Worm (Caenorhabditis elegans) whole organism, L4 larva: ENCODE data around the gene tbx-9.

Source experiments
- D1046.2 ChIP-seq: fragments of 200-800 bp; sonication (Bioruptor generic); IDR thresholded peaks from 2 replicates; pipeline ENCODE4 v1.3.6; 2022; ENCODE audit warnings: missing genetic modification characterization, missing compliant biosample characterization
- F37D6.2 ChIP-seq: sonication (generic microtip); optimal IDR thresholded peaks from 2 replicates; lab custom pipeline; 2016; ENCODE audit warnings: mild to moderate bottlenecking, missing genetic modification characterization, missing compliant biosample characterization
- F49E8.2 ChIP-seq: sonication (generic microtip); optimal IDR thresholded peaks from 2 replicates; lab custom pipeline; 2016; ENCODE audit warnings: missing compliant biosample characterization, mild to moderate bottlenecking, missing genetic modification characterization, borderline replicate concordance
- T26A8.4 ChIP-seq: fragments of 200-800 bp; sonication (Bioruptor generic); IDR thresholded peaks from 2 replicates; pipeline ENCODE4 v1.3.6; 2022; ENCODE audit warnings: missing genetic modification characterization, missing compliant biosample characterization
- ZK546.5 ChIP-seq, 2 experiments: sonication (generic microtip); optimal IDR thresholded peaks; 2 replicates each; lab custom pipeline; 2017; ENCODE audit warnings: missing biosample characterization in 2 of 2, missing genetic modification characterization in 2 of 2
- aha-1 ChIP-seq: fragments of 150-350 bp; peaks from one replicate; lab custom pipeline; 2014; ENCODE audit warnings: missing biosample characterization, missing genetic modification characterization
- aly-2 ChIP-seq: sonication (generic microtip); optimal IDR thresholded peaks from 2 replicates; lab custom pipeline; 2018; ENCODE audit warnings: missing biosample characterization, missing genetic modification characterization
- attf-4 ChIP-seq: sonication (generic microtip); optimal IDR thresholded peaks from 3 replicates; lab custom pipeline; 2017; ENCODE audit warnings: missing biosample characterization, missing genetic modification characterization
- ceh-20 ChIP-seq: fragments of 200-800 bp; sonication (Bioruptor generic); IDR thresholded peaks from 2 replicates; pipeline ENCODE4 v1.3.6; 2022; ENCODE audit warnings: missing genetic modification reagents, missing genetic modification characterization, missing compliant biosample characterization
- ceh-28 ChIP-seq: fragments of 150-350 bp; optimal IDR thresholded peaks from 2 replicates; lab custom pipeline; 2014; ENCODE audit warnings: missing biosample characterization, missing genetic modification reagents, missing genetic modification characterization
- ceh-62 ChIP-seq: sonication (generic microtip); optimal IDR thresholded peaks from 2 replicates; lab custom pipeline; 2017; ENCODE audit warnings: missing biosample characterization, missing genetic modification characterization
- ctbp-1 ChIP-seq: fragments of 200-800 bp; sonication (Bioruptor generic); IDR thresholded peaks from 2 replicates; pipeline ENCODE4 v1.3.6; 2022; ENCODE audit warnings: missing genetic modification reagents, missing genetic modification characterization, missing compliant biosample characterization
- dpl-1 ChIP-seq: fragments of 150-350 bp; optimal IDR thresholded peaks from 2 replicates; lab custom pipeline; 2014; ENCODE audit warnings: missing biosample characterization, missing genetic modification reagents, missing genetic modification characterization
- egl-43 ChIP-seq: fragments of 200-800 bp; sonication (Bioruptor generic); IDR thresholded peaks from 2 replicates; pipeline ENCODE4 v1.3.6; 2022; ENCODE audit warnings: missing genetic modification reagents, missing genetic modification characterization, missing compliant biosample characterization
- fos-1 ChIP-seq: fragments of 150-350 bp; optimal IDR thresholded peaks from 2 replicates; lab custom pipeline; 2014; ENCODE audit warnings: missing biosample characterization, missing genetic modification characterization
- gei-8 ChIP-seq: fragments of 200-800 bp; sonication (Bioruptor generic); optimal IDR thresholded peaks from 2 replicates; lab custom pipeline; 2018; ENCODE audit warnings: mild to moderate bottlenecking, missing genetic modification characterization, missing compliant biosample characterization
- jun-1 ChIP-seq: fragments of 150-350 bp; optimal IDR thresholded peaks from 2 replicates; lab custom pipeline; 2014; ENCODE audit warnings: missing biosample characterization, missing genetic modification reagents, missing genetic modification characterization
- lin-1 ChIP-seq: fragments of 200-800 bp; sonication (Bioruptor generic); IDR thresholded peaks from 2 replicates; pipeline ENCODE4 v1.3.6; 2022; ENCODE audit warnings: missing genetic modification reagents, missing genetic modification characterization, missing compliant biosample characterization
- lin-15B ChIP-seq: fragments of 150-350 bp; sonication (generic microtip); optimal IDR thresholded peaks from 3 replicates; lab custom pipeline; 2014; ENCODE audit warnings: missing biosample characterization, missing genetic modification characterization
- lin-39 ChIP-seq: fragments of 150-350 bp; optimal IDR thresholded peaks from 2 replicates; lab custom pipeline; 2014; ENCODE audit warnings: missing biosample characterization, missing genetic modification reagents, missing genetic modification characterization
- madf-5 ChIP-seq, 2 experiments: fragments of 200-800 bp; sonication (Bioruptor generic); IDR thresholded peaks; 2 replicates each; pipeline ENCODE4 v1.3.6; 2022; ENCODE audit warnings: missing compliant biosample characterization in 2 of 2, missing genetic modification characterization in 2 of 2
- mep-1 ChIP-seq: fragments of 150-350 bp; sonication (generic microtip); optimal IDR thresholded peaks from 3 replicates; lab custom pipeline; 2014; ENCODE audit warnings: missing biosample characterization, missing genetic modification characterization
- nhr-102 ChIP-seq: sonication (generic microtip); optimal IDR thresholded peaks from 2 replicates; lab custom pipeline; 2016; ENCODE audit warnings: mild to moderate bottlenecking, missing genetic modification characterization, moderate library complexity, missing compliant biosample characterization
- nhr-11 ChIP-seq: fragments of 150-350 bp; optimal IDR thresholded peaks from 2 replicates; lab custom pipeline; 2014; ENCODE audit warnings: missing biosample characterization, missing genetic modification characterization
- nhr-42 ChIP-seq: fragments of 200-800 bp; sonication (Bioruptor generic); IDR thresholded peaks from 2 replicates; pipeline ENCODE4 v1.3.6; 2022; ENCODE audit warnings: missing genetic modification characterization, missing compliant biosample characterization
- nhr-48 ChIP-seq: sonication (generic microtip); optimal IDR thresholded peaks from 2 replicates; lab custom pipeline; 2016; ENCODE audit warnings: mild to moderate bottlenecking, missing genetic modification characterization, missing compliant biosample characterization
- nhr-6 ChIP-seq: fragments of 150-350 bp; optimal IDR thresholded peaks from 2 replicates; lab custom pipeline; 2014; ENCODE audit warnings: missing biosample characterization, missing genetic modification characterization
- nhr-77 ChIP-seq: fragments of 150-350 bp; optimal IDR thresholded peaks from 2 replicates; lab custom pipeline; 2014; ENCODE audit warnings: missing biosample characterization, missing genetic modification characterization
- php-3 ChIP-seq: fragments of 200-800 bp; sonication (Bioruptor generic); IDR thresholded peaks from 2 replicates; pipeline ENCODE4 v1.3.6; 2022; ENCODE audit warnings: missing genetic modification reagents, missing genetic modification characterization, missing compliant biosample characterization
- pqm-1 ChIP-seq: sonication (generic microtip); optimal IDR thresholded peaks from 2 replicates; lab custom pipeline; 2017; ENCODE audit warnings: missing biosample characterization, missing genetic modification characterization
- sdz-12 ChIP-seq: fragments of 200-800 bp; sonication (Bioruptor generic); optimal IDR thresholded peaks from 2 replicates; lab custom pipeline; 2018; ENCODE audit warnings: mild to moderate bottlenecking, missing genetic modification characterization, missing compliant biosample characterization
- snpc-1.2 ChIP-seq: fragments of 200-800 bp; sonication (Bioruptor generic); IDR thresholded peaks from 2 replicates; pipeline ENCODE4 v1.3.6; 2022; ENCODE audit warnings: missing genetic modification reagents, missing genetic modification characterization, missing compliant biosample characterization
- snpc-4 ChIP-seq: fragments of 150-350 bp; optimal IDR thresholded peaks from 2 replicates; lab custom pipeline; 2014; ENCODE audit warnings: missing biosample characterization, missing genetic modification characterization
- unc-62 ChIP-seq, 3 experiments: fragments of 150-350 bp in 1 of 3; sonication (generic microtip); optimal IDR thresholded peaks in 2 of 3; peaks in 1 of 3; 1 replicate in 1 of 3; 2 replicates in 2 of 3; lab custom pipeline; 2014 to 2017; ENCODE audit warnings: missing biosample characterization in 3 of 3, missing genetic modification characterization in 3 of 3, missing genetic modification reagents in 3 of 3, missing genotype in 1 of 3
- zfp-3 ChIP-seq: fragments of 200-800 bp; sonication (Bioruptor generic); conservative IDR thresholded peaks from 2 replicates; pipeline ENCODE4 v1.3.6; 2022; ENCODE audit warnings: missing genetic modification reagents, missing genetic modification characterization, missing compliant biosample characterization

tbx-9 gene

ce11 chrIII:10305295-10305694 is 36.4 kb downstream of the tbx-9 start (continued):
- no peak for TF ChIP-seq fos-1 (tag; lab: Kevin White, UChicago)
- no peak for TF ChIP-seq egl-43 (GFP tag; lab: Robert Waterston, UW)
- TF ChIP-seq lin-1 = 0 out of 2 replicates have a peak, but pooled peaks have one; percentile 33
- TF ChIP-seq ceh-20 = no peak
- 0 out of 2 replicates have a peak, but pooled peaks have one; percentile 39 for TF ChIP-seq php-3 (GFP tag; lab: Robert Waterston, UW)
- TF ChIP-seq nhr-77 = no peak
- TF ChIP-seq ZK546.5 (tag; optimal IDR thresholded peaks at IDR 0.05; lab: Kevin White, UChicago) = no peak
- TF ChIP-seq pqm-1 (tag; lab: Kevin White, UChicago) = peak; percentile 58
- TF ChIP-seq, all 104 proteins: peak for 5

DNA sequence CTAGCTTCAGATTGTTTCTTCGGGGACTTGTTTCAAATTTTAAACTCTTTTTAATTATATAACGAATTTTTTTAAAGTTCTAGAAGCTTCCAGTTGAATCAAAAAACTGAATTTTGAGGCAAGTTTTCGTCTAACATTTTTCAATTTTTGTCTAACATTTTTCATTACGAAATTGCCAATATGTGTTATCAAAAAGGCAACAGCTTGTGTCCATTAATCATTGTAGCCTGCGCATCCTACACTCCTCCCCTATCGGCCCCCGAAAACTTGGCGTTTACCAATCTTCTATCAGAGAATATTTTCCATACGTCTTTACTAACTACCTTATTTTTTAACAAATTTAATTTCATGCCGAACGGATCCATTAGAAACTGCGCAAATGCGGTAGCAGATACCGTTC is 41.6 kb downstream of the tbx-9 start, which contains the start of gene vglu-3:
TSS of gene vglu-3 (plus strand) at position 301 of the 400 bp plus-strand sequence.
- TF ChIP-seq D1046.2 (no peak), aha-1 (no peak), ctbp-1 (GFP tag; lab: Robert Waterston, UW) (no peak), snpc-4 (tag; lab: Kevin White, UChicago) (no peak), gei-8 (GFP tag; lab: Kevin White, UChicago) (no peak), aly-2 (tag; lab: Kevin White, UChicago) (no peak), unc-62 (GFP tag; optimal IDR thresholded peaks at IDR 0.05 in 1 of 2; lab: Kevin White, UChicago) (peak in 1 of 2 experiments; percentile 72), unc-62 (tag; optimal IDR thresholded peaks at IDR 0.05; lab: Kevin White, UChicago) (no peak)
- TF ChIP-seq, all 104 proteins: peak for 1

- TF ChIP-seq unc-62 (GFP tag; optimal IDR thresholded peaks at IDR 0.05 in 1 of 2; lab: Kevin White, UChicago) (peak in 1 of 2 experiments; percentile 72), unc-62 (tag; optimal IDR thresholded peaks at IDR 0.05; lab: Kevin White, UChicago) (no peak), D1046.2 (no peak), nhr-11 (no peak), mep-1 (tag; lab: Kevin White, UChicago) (no peak), ceh-20 (0 out of 2 replicates have a peak, but pooled peaks have one; percentile 12), aly-2 (tag; lab: Kevin White, UChicago) (no peak), madf-5 (GFP tag; IDR thresholded peaks at IDR 0.05; lab: Robert Waterston, UW) (no peak), aha-1 (no peak), nhr-6 (tag; lab: Kevin White, UChicago) (no peak), jun-1 (tag; lab: Kevin White, UChicago) (no peak), snpc-1.2 (no peak), zfp-3 (GFP tag; lab: Robert Waterston, UW) (no peak), dpl-1 (no peak), nhr-48 (tag; lab: Kevin White, UChicago) (no peak), lin-15B (tag; lab: Kevin White, UChicago) (no peak), ceh-62 (no peak), T26A8.4 (no peak), lin-39 (no peak), F49E8.2 (tag; lab: Kevin White, UChicago) (no peak), php-3 (GFP tag; lab: Robert Waterston, UW) (peak; percentile 23; the same call in 1 of the 2 replicates), attf-4 (no peak), nhr-102 (tag; lab: Kevin White, UChicago) (no peak)
These were observed 44.8 kb downstream of the tbx-9 start for ce11 chrIII:10296904-10297303.

- no peak for TF ChIP-seq egl-43 (GFP tag; lab: Robert Waterston, UW)
- TF ChIP-seq lin-15B (tag; lab: Kevin White, UChicago) = no peak
- TF ChIP-seq mep-1 (tag; lab: Kevin White, UChicago) = no peak
- TF ChIP-seq F37D6.2 (tag; lab: Kevin White, UChicago) = no peak
- TF ChIP-seq sdz-12 (GFP tag; lab: Kevin White, UChicago) = no peak
- TF ChIP-seq ceh-28 (tag; lab: Kevin White, UChicago) = no peak
- TF ChIP-seq ctbp-1 (GFP tag; lab: Robert Waterston, UW) = no peak
- no peak for TF ChIP-seq T26A8.4
- TF ChIP-seq nhr-42 = no peak
These were observed 46.8 kb downstream of the tbx-9 start, which contains the start of gene vglu-2 for ce11 chrIII:10294837-10295236. Gene vglu-2, plus strand, starts transcription at chrIII:10295137.
